Fruit fly (Drosophila melanogaster): ENCODE measurements around the gene tal-AA.
A peak's percentile ranks its signal among the peaks of the same experiment; 100 is the strongest.

Gene tal-AA

DNA sequence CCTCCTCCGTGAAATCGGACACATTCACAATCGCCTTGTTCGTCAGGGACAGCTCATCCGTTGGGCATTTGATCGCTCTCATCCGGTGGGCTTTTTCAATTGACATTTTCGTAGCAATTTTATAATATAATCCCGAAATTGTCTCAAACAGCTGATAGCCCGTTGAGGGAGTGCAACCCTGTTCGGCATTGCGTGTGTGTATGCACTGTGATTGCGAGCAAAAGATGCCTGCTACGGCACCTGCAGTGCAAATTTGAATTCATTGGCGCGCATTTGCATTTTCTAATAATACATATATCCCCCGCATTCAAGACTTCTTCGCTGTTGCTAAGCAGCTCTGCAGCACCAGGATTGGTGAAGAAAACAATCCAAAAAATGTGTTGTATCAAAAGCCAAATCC, 24.9 kb downstream of the tal-AA start, which contains the start of gene Nsf2 (continued):
- 0 out of 3 replicates have a peak, but pooled peaks have one; percentile 26 for TF ChIP-seq Doc3 (GFP tag; IDR thresholded peaks at IDR 0.05; ENCODE audit: partially characterized antibody)
- TF ChIP-seq wek (GFP tag; optimal IDR thresholded peaks at IDR 0.05): peak; percentile 14
- no peak for TF ChIP-seq CG4360 (GFP tag; IDR thresholded peaks at IDR 0.05)
- no peak for TF ChIP-seq CG8478 (optimal IDR thresholded peaks at IDR 0.05)
- TF ChIP-seq ac (GFP tag; optimal IDR thresholded peaks at IDR 0.05): no peak
- TF ChIP-seq CG31441 (GFP tag; IDR thresholded peaks at IDR 0.05): no peak
- TF ChIP-seq CG7839 (tag; optimal IDR thresholded peaks at IDR 0.05): peak; percentile 12
- TF ChIP-seq D19A (tag; optimal IDR thresholded peaks at IDR 0.05): peak; percentile 87
- no peak for TF ChIP-seq CG10543 (GFP tag; optimal IDR thresholded peaks at IDR 0.05)
- TF ChIP-seq crc (GFP tag; optimal IDR thresholded peaks at IDR 0.05): no peak
- TF ChIP-seq Med (GFP tag): peak; percentile 75
- TF ChIP-seq ken (GFP tag; IDR thresholded peaks at IDR 0.05): peak; percentile 59; the same call in 1 of the 3 replicates
- no peak for TF ChIP-seq Nf-YB (GFP tag; optimal IDR thresholded peaks at IDR 0.05)
- no peak for TF ChIP-seq ase (GFP tag; IDR thresholded peaks at IDR 0.05)
- TF ChIP-seq GATAe (GFP tag; conservative IDR thresholded peaks at IDR 0.05): no peak
- TF ChIP-seq phol (tag; optimal IDR thresholded peaks at IDR 0.05): peak; percentile 59
- no peak for TF ChIP-seq ATbp (GFP tag; optimal IDR thresholded peaks at IDR 0.05)
- TF ChIP-seq CG11504 (tag; optimal IDR thresholded peaks at IDR 0.05): peak; percentile 37
- no peak; the same call in 1 of the 2 replicates for TF ChIP-seq ttk (GFP tag; IDR thresholded peaks at IDR 0.05)
- TF ChIP-seq CG11695 (GFP tag; IDR thresholded peaks at IDR 0.05): no peak
- TF ChIP-seq grau (tag; optimal IDR thresholded peaks at IDR 0.05): peak; percentile 44
- TF ChIP-seq CG14050 (GFP tag; IDR thresholded peaks at IDR 0.05): no peak
- peak; percentile 52; the same call in 2 of the 3 replicates for TF ChIP-seq ci (GFP tag; IDR thresholded peaks at IDR 0.05)
- TF ChIP-seq org-1 (GFP tag; optimal IDR thresholded peaks at IDR 0.05): no peak
- TF ChIP-seq ham (GFP tag; IDR thresholded peaks at IDR 0.05): no peak
- TF ChIP-seq sd (tag; optimal IDR thresholded peaks at IDR 0.05): no peak
- no peak for TF ChIP-seq vfl (GFP tag; optimal IDR thresholded peaks at IDR 0.05)
- no peak for TF ChIP-seq gce (GFP tag; IDR thresholded peaks at IDR 0.05)
- no peak for TF ChIP-seq Dad (GFP tag; optimal IDR thresholded peaks at IDR 0.05)
- no peak for TF ChIP-seq fu2 (GFP tag; optimal IDR thresholded peaks at IDR 0.05)
- no peak for TF ChIP-seq zen2 (GFP tag; IDR thresholded peaks at IDR 0.05; ENCODE audit: partially characterized antibody)
- no peak for TF ChIP-seq odd (GFP tag; optimal IDR thresholded peaks at IDR 0.05)
- TF ChIP-seq cato (GFP tag; optimal IDR thresholded peaks at IDR 0.05; ENCODE audit: borderline replicate concordance): no peak
- TF ChIP-seq HLH54F (GFP tag; optimal IDR thresholded peaks at IDR 0.05): no peak
- peak; percentile 8 for TF ChIP-seq CG2712 (tag; optimal IDR thresholded peaks at IDR 0.05)
- TF ChIP-seq Bgb (GFP tag; IDR thresholded peaks at IDR 0.05; ENCODE audit: partially characterized antibody): peak; percentile 32; the same call in 1 of the 2 replicates
- TF ChIP-seq caup (GFP tag; optimal IDR thresholded peaks at IDR 0.05; ENCODE audit: severe bottlenecking): no peak
- no peak for TF ChIP-seq jumu (GFP tag; optimal IDR thresholded peaks at IDR 0.05)
- TF ChIP-seq gcm2 (GFP tag; optimal IDR thresholded peaks at IDR 0.05): no peak
- TF ChIP-seq toy (GFP tag; IDR thresholded peaks at IDR 0.05): no peak
- TF ChIP-seq pum (GFP tag; optimal IDR thresholded peaks at IDR 0.05): no peak
- no peak for TF ChIP-seq Vsx1 (GFP tag; optimal IDR thresholded peaks at IDR 0.05)
- TF ChIP-seq CG15479 (GFP tag; optimal IDR thresholded peaks at IDR 0.05): peak; percentile 90
- TF ChIP-seq MTF-1 (GFP tag; optimal IDR thresholded peaks at IDR 0.05; ENCODE audit: borderline replicate concordance): peak; percentile 11
- no peak for TF ChIP-seq inv (GFP tag; IDR thresholded peaks at IDR 0.05; ENCODE audit: partially characterized antibody)
- TF ChIP-seq CG11085 (GFP tag; IDR thresholded peaks at IDR 0.05): no peak
- TF ChIP-seq kni (GFP tag; optimal IDR thresholded peaks at IDR 0.05): peak; percentile 19
- no peak for TF ChIP-seq CG31224 (GFP tag; IDR thresholded peaks at IDR 0.05)
- TF ChIP-seq Awh (GFP tag; IDR thresholded peaks at IDR 0.05): no peak
- TF ChIP-seq HmgZ (tag; optimal IDR thresholded peaks at IDR 0.05): peak; percentile 72
- no peak for TF ChIP-seq Ada2b (GFP tag; IDR thresholded peaks at IDR 0.05)
